4 fruit fly cellular contexts compared by ENCODE assay signal in genomic region chr3L:22870378-22870777, dm6.
TF ChIP-seq lines count a peak whose summit lies in the region.

No protein-coding gene starts in this region.

- TF ChIP-seq CTCF in whole organism, embryonic (GFP tag; optimal IDR thresholded peaks at IDR 0.05; lab: Kevin White, UChicago): no peak

TF ChIP-seq in whole organism, adult, 20 proteins besides CTCF, POLR2A, EP300 and RAD21:
- TF ChIP-seq CG5204 (GFP tag; optimal IDR thresholded peaks at IDR 0.05; lab: Kevin White, UChicago) (no peak), CG14711 (tag; optimal IDR thresholded peaks at IDR 0.05; lab: Kevin White, UChicago) (no peak), CG33017 (tag; optimal IDR thresholded peaks at IDR 0.05; lab: Kevin White, UChicago) (no peak), CG11617 (GFP tag; optimal IDR thresholded peaks at IDR 0.05; lab: Kevin White, UChicago) (no peak), Crg-1 (GFP tag; optimal IDR thresholded peaks at IDR 0.05; lab: Kevin White, UChicago) (no peak), tj (GFP tag; optimal IDR thresholded peaks at IDR 0.05; lab: Kevin White, UChicago) (no peak), Mnt (GFP tag; optimal IDR thresholded peaks at IDR 0.05; lab: Kevin White, UChicago) (peak; percentile 39), pad (GFP tag; optimal IDR thresholded peaks at IDR 0.05; lab: Kevin White, UChicago) (no peak), toe (GFP tag; optimal IDR thresholded peaks at IDR 0.05; lab: Kevin White, UChicago) (no peak)

TF ChIP-seq in whole organism, embryonic, 481 proteins besides CTCF, POLR2A, EP300 and RAD21:
- TF ChIP-seq gce (GFP tag; IDR thresholded peaks at IDR 0.05; lab: Robert Waterston, UW) (0 out of 3 replicates have a peak, but pooled peaks have one; percentile 4), CG11560 (tag; IDR thresholded peaks at IDR 0.05; lab: Robert Waterston, UW) (no peak), onecut (GFP tag; IDR thresholded peaks at IDR 0.05; lab: Robert Waterston, UW) (peak; percentile 85), sug (tag; optimal IDR thresholded peaks at IDR 0.05; lab: Kevin White, UChicago) (peak; percentile 47), exex (tag; optimal IDR thresholded peaks at IDR 0.05; lab: Kevin White, UChicago) (peak; percentile 16), Hey (tag; optimal IDR thresholded peaks at IDR 0.05; lab: Kevin White, UChicago) (peak; percentile 21), Pdp1 (GFP tag; optimal IDR thresholded peaks at IDR 0.05; lab: Kevin White, UChicago) (peak in 1 of 2 experiments; percentile 64), kay (GFP tag; optimal IDR thresholded peaks at IDR 0.05; lab: Kevin White, UChicago) (peak; percentile 63), CG15011 (GFP tag; optimal IDR thresholded peaks at IDR 0.05; lab: Kevin White, UChicago) (no peak), crol (GFP tag; IDR thresholded peaks at IDR 0.05; lab: Robert Waterston, UW) (peak; percentile 79), chn (GFP tag; optimal IDR thresholded peaks at IDR 0.05; lab: Kevin White, UChicago) (no peak), otp (GFP tag; IDR thresholded peaks at IDR 0.05; lab: Robert Waterston, UW) (no peak), HmgZ (tag; optimal IDR thresholded peaks at IDR 0.05; lab: Kevin White, UChicago) (peak; percentile 5), Kr (GFP tag; optimal IDR thresholded peaks at IDR 0.05; lab: Kevin White, UChicago) (no peak), GATAe (GFP tag; conservative IDR thresholded peaks at IDR 0.05; lab: Robert Waterston, UW) (peak; percentile 64; the same call in 1 of the 2 replicates), hbn (GFP tag; IDR thresholded peaks at IDR 0.05; lab: Robert Waterston, UW; ENCODE audit: partially characterized antibody) (no peak), cwo (GFP tag; optimal IDR thresholded peaks at IDR 0.05; lab: Kevin White, UChicago) (peak; percentile 92), B-H1 (GFP tag; IDR thresholded peaks at IDR 0.05; lab: Robert Waterston, UW) (no peak)

TF ChIP-seq in whole organism, prepupa, 60 proteins besides CTCF, POLR2A, EP300 and RAD21:
- TF ChIP-seq CG1621 (tag; optimal IDR thresholded peaks at IDR 0.05; lab: Kevin White, UChicago) (no peak), vri (GFP tag; optimal IDR thresholded peaks at IDR 0.05; lab: Kevin White, UChicago) (peak; percentile 71)

TF ChIP-seq in whole organism, wandering third instar larva, 38 proteins besides CTCF, POLR2A, EP300 and RAD21:
- TF ChIP-seq fru (GFP tag; optimal IDR thresholded peaks at IDR 0.05; lab: Kevin White, UChicago) (no peak), woc (GFP tag; optimal IDR thresholded peaks at IDR 0.05; lab: Kevin White, UChicago) (no peak), Mio (GFP tag; optimal IDR thresholded peaks at IDR 0.05; lab: Kevin White, UChicago) (no peak), Hnf4 (GFP tag; optimal IDR thresholded peaks at IDR 0.05; lab: Kevin White, UChicago) (no peak), CrebA (GFP tag; optimal IDR thresholded peaks at IDR 0.05; lab: Kevin White, UChicago; ENCODE audit: borderline replicate concordance) (no peak), dsf (GFP tag; optimal IDR thresholded peaks at IDR 0.05; lab: Kevin White, UChicago; ENCODE audit: borderline replicate concordance) (no peak), brk (GFP tag; optimal IDR thresholded peaks at IDR 0.05; lab: Kevin White, UChicago) (no peak), Vsx2 (GFP tag; optimal IDR thresholded peaks at IDR 0.05; lab: Kevin White, UChicago; ENCODE audit: partially characterized antibody) (no peak), Rel (GFP tag; optimal IDR thresholded peaks at IDR 0.05; lab: Kevin White, UChicago) (no peak), Rel (tag; optimal IDR thresholded peaks at IDR 0.05; lab: Kevin White, UChicago) (peak; percentile 4), tai (GFP tag; optimal IDR thresholded peaks at IDR 0.05; lab: Kevin White, UChicago) (no peak), Jra (GFP tag; optimal IDR thresholded peaks at IDR 0.05; lab: Kevin White, UChicago) (peak; percentile 11), h (GFP tag; optimal IDR thresholded peaks at IDR 0.05; lab: Kevin White, UChicago) (no peak)
TF ChIP-seq in whole organism, wandering third instar larva: peak in this region for 2.
